Fruit fly (Drosophila melanogaster) Kc167 (cell line): Measurements from ENCODE around the gene maca.

Experiments used
- Myc ChIP-seq: fragments of >200 bp; optimal IDR thresholded peaks from 2 replicates; lab custom pipeline; 2017; ENCODE audit warnings: missing external identifiers
- h ChIP-seq: fragments of >200 bp; optimal IDR thresholded peaks from 3 replicates; lab custom pipeline; 2018; ENCODE audit warnings: missing external identifiers
- insv ChIP-seq: fragments of >200 bp; optimal IDR thresholded peaks from 3 replicates; lab custom pipeline; 2018; ENCODE audit warnings: missing external identifiers
- psq ChIP-seq: fragments of >200 bp; optimal IDR thresholded peaks from 2 replicates; lab custom pipeline; 2017; ENCODE audit warnings: missing external identifiers
- ttk ChIP-seq: sonication (Bioruptor generic); optimal IDR thresholded peaks from 2 replicates; lab custom pipeline; 2017; ENCODE audit warnings: missing external identifiers

- TF ChIP-seq insv: no peak
- TF ChIP-seq ttk: no peak
- no peak for TF ChIP-seq psq (lab: Kevin White, UChicago)
- no peak for TF ChIP-seq Myc (lab: Kevin White, UChicago)
- TF ChIP-seq h (lab: Kevin White, UChicago): no peak
Observed at dm6 chr3R:15448657-15449056, 45.7 kb upstream of the maca start.
